Worm (Caenorhabditis elegans): ENCODE data around the gene T22C8.3.

The T22C8.3 gene

DNA sequence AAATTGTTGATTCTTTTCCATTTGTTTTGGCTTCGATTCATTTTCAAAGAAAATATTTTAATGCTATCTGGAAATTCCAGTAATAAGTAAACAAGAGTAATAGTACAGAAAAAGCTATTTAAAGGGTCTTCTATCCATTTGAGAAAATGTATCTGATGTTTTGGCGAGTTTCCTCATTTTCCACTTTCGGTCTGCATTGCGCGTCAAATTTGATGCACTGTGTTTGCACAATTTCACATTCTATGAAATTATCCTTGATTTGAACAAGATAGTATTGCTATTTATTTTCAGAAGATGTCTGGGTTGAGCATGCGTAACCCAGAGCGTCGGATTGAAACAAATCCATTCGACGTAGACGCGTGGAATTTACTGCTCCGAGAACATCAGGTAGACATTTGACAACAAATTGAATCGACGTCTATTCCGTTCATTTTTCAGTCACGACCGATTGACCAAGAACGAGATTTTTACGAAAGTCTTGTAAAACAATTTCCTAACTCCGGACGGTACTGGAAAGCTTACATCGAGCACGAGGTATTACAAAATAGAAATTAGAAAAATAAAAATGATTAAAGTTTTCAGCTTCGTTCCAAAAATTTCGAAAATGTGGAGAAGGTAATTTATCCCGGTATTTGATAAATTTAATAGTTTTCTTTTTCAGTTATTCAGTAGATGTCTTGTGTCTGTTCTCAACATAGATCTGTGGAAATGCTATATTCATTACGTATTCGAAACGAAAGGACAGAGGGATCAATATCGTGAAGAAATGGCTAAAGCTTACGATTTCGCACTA is 18.0 kb downstream of the T22C8.3 start, which contains the start of gene suf-1:
Gene suf-1 (plus strand): TSS at position 280 of the 793 bp plus-strand sequence.
- TF ChIP-seq blmp-1 (tag; optimal IDR thresholded peaks at IDR 0.05) (no peak), ces-1 (GFP tag; optimal IDR thresholded peaks at IDR 0.05) (peak; percentile 62), lsy-2 (tag; optimal IDR thresholded peaks at IDR 0.05) (peak; percentile 33)

DNA sequence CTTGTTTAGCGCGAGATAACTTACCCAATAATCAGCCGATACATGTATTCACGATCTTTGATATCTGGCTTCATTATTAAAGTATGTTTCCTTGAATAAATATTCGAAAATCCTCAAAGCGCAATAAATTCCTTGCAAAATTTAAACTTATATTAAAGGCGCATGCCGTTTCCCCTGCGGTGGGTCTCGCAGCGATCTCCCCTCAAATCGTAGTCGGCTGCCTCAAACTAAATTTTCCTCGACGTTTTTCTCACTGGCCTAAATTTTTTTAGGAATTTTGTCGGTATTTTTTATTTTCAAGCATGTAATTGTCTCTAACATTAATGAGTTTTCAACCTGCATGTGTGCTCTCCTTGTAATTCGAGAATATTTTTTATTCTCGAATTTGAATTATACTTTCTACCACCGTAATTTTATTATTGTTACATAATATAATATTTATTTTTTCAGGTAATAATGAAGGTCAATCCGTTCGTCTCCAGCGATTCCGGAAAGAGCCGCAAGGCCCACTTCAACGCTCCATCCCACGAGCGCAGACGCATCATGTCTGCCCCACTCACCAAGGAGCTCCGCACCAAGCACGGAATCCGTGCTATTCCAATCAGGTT is 19.3 kb downstream of the T22C8.3 start, which contains the start of the genes cpf-1 and rpl-26:
Gene cpf-1 (minus strand): TSS at position 104 of the 608 bp plus-strand sequence.
Gene rpl-26 (plus strand): TSS at position 449 of the 608 bp plus-strand sequence.
- TF ChIP-seq lsy-2 (tag; optimal IDR thresholded peaks at IDR 0.05) (peak; percentile 78), hlh-1 (tag; optimal IDR thresholded peaks at IDR 0.05) (peak; percentile 1), pha-4 (tag; optimal IDR thresholded peaks at IDR 0.05) (peak; percentile 32), nhr-237 (tag; optimal IDR thresholded peaks at IDR 0.05) (peak; percentile 54), blmp-1 (tag; optimal IDR thresholded peaks at IDR 0.05) (no peak), ces-1 (GFP tag; optimal IDR thresholded peaks at IDR 0.05) (peak; percentile 49), ceh-39 (tag; optimal IDR thresholded peaks at IDR 0.05) (peak; percentile 7), mep-1 (tag; optimal IDR thresholded peaks at IDR 0.05) (peak; percentile 74), bed-3 (GFP tag; optimal IDR thresholded peaks at IDR 0.05) (no peak)

DNA sequence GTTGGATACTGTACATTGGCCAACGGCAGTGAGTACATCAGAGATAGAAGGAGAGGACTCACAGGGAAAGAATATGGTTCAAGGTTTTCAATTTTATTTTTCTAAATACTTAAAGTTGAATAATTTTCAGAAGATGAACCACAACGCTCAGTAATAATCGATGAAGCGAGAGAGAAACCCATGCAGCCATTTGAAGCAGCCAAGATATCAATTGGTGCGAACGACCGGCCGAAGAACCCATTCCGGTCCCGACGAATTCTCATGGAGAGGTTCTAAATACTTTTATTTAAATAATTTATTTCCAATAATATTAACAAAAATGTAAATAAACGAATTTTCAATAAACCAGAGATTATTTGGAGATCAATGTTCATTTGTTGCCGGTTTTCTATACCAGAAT is 21.6 kb downstream of the T22C8.3 start, which contains the start of gene pigg-1:
Gene pigg-1 (minus strand): TSS at position 101 of the 400 bp plus-strand sequence.
- TF ChIP-seq ces-1 (GFP tag; optimal IDR thresholded peaks at IDR 0.05) (no peak), nhr-237 (tag; optimal IDR thresholded peaks at IDR 0.05) (no peak)

DNA sequence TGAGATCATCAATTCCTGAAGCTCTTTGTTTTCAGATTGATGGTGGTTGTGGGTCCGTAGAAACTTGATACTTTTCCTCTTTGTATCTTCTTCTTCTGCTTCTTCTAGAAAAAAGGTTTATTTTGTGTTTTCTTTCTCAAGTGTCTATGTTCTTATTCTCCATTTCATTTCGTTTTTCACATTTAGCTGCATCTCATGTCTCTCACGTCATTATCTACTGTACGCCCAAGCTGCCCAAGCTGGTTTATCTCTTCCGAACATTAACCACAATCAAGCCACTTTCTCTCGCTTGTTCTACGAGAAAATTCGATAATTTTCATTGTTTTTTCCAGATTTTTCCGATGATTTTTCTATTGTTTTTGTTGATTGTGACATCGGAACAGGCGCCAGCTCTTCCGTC is 22.6 kb downstream of the T22C8.3 start, which contains the start of gene F28C6.5:
Gene F28C6.5 (plus strand): TSS at position 301 of the 400 bp plus-strand sequence.
- TF ChIP-seq unc-62 (GFP tag; optimal IDR thresholded peaks at IDR 0.05) (no peak), ztf-11 (tag; optimal IDR thresholded peaks at IDR 0.05) (no peak), M03D4.4 (tag; optimal IDR thresholded peaks at IDR 0.05) (no peak), hlh-1 (tag; optimal IDR thresholded peaks at IDR 0.05) (no peak), zip-8 (tag; optimal IDR thresholded peaks at IDR 0.05) (no peak), mab-5 (tag; optimal IDR thresholded peaks at IDR 0.05) (no peak), ham-2 (GFP tag; optimal IDR thresholded peaks at IDR 0.05) (no peak), snpc-4 (tag; optimal IDR thresholded peaks at IDR 0.05) (no peak), ces-1 (GFP tag; optimal IDR thresholded peaks at IDR 0.05) (no peak), ceh-43 (GFP tag; optimal IDR thresholded peaks at IDR 0.05) (no peak), ceh-83 (GFP tag; optimal IDR thresholded peaks at IDR 0.05) (no peak), nhr-237 (tag; optimal IDR thresholded peaks at IDR 0.05) (no peak), sptf-1 (tag; optimal IDR thresholded peaks at IDR 0.05) (no peak), nhr-2 (tag; optimal IDR thresholded peaks at IDR 0.05) (no peak), sem-2 (GFP tag; optimal IDR thresholded peaks at IDR 0.05) (no peak), nhr-12 (tag; optimal IDR thresholded peaks at IDR 0.05) (no peak)

DNA sequence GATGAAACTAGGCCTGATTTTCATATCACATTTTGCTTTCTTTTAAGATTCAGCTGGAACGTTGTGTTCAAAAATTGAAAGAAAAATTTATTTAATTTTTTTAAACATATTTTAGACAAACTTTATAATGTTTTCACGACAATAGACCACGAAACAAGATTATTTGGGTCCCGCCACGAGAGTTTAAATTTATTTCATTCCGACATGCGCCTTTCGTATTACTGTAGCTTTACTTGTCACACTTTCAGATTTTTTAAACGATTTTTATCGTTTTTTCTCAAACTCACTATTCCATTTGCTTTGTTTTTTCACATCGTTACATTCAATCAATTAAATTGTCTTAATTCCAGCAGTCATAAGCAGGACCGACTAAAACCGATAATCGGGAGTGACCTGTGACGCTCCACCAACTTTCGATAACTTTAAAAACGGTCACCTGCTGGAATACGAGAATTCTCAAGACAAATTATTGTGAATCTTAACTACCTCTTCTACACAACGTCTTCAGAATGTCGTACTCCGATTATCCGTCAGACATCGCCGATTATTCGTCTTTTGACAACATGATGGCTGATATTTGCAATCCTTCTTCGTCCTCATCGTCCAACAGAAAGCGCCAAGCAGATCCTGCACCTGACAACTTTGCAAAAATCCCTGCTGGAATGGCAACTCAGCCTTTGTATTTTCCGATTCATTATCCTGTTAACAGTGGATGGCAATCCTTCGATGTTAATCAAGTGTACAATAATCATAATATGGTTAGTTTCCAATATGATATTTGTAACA is 27.8 kb downstream of the T22C8.3 start, which contains the start of gene aptf-3:
Gene aptf-3 (plus strand): TSS at position 351 of the 786 bp plus-strand sequence.
- TF ChIP-seq cnd-1 (tag; optimal IDR thresholded peaks at IDR 0.05) (no peak), sem-2 (GFP tag; optimal IDR thresholded peaks at IDR 0.05) (no peak), snpc-4 (tag; optimal IDR thresholded peaks at IDR 0.05) (no peak), sptf-1 (tag; optimal IDR thresholded peaks at IDR 0.05) (no peak), unc-120 (tag; optimal IDR thresholded peaks at IDR 0.05; ENCODE audit: poor library complexity, severe bottlenecking) (no peak), drap-1 (GFP tag; optimal IDR thresholded peaks at IDR 0.05) (no peak), flh-1 (GFP tag; optimal IDR thresholded peaks at IDR 0.05) (no peak), nhr-237 (tag; optimal IDR thresholded peaks at IDR 0.05) (no peak), ceh-83 (GFP tag; optimal IDR thresholded peaks at IDR 0.05) (no peak), mab-5 (tag; optimal IDR thresholded peaks at IDR 0.05) (no peak), ztf-11 (tag; optimal IDR thresholded peaks at IDR 0.05) (no peak), ham-2 (GFP tag; optimal IDR thresholded peaks at IDR 0.05) (no peak), tbx-8 (GFP tag; optimal IDR thresholded peaks at IDR 0.05) (no peak), blmp-1 (tag; optimal IDR thresholded peaks at IDR 0.05) (no peak)

Data from whole organism, mixed stage, embryonic.